Worm (Caenorhabditis elegans) whole organism, mixed stage, embryonic: ENCODE measurements around the gene Y71H2AM.11.

ENCODE experiments used
- M03D4.4 ChIP-seq: sonication (generic microtip); optimal IDR thresholded peaks from 2 replicates; lab custom pipeline; 2017; ENCODE audit warnings: mild to moderate bottlenecking, missing genetic modification characterization, missing compliant biosample characterization
- bed-3 ChIP-seq: fragments of 200-800 bp; sonication (Bioruptor generic); optimal IDR thresholded peaks from 3 replicates; lab custom pipeline; 2018; ENCODE audit warnings: mild to moderate bottlenecking, missing genetic modification characterization, moderate library complexity, missing compliant biosample characterization
- blmp-1 ChIP-seq: fragments of 150-350 bp; optimal IDR thresholded peaks from 2 replicates; lab custom pipeline; 2014; ENCODE audit warnings: missing biosample characterization, missing genetic modification characterization
- ceh-39 ChIP-seq: fragments of 150-350 bp; optimal IDR thresholded peaks from 2 replicates; lab custom pipeline; 2014; ENCODE audit warnings: missing biosample characterization, missing genetic modification characterization
- ceh-43 ChIP-seq: fragments of 200-800 bp; sonication (Bioruptor generic); optimal IDR thresholded peaks from 2 replicates; lab custom pipeline; 2018; ENCODE audit warnings: mild to moderate bottlenecking, missing genetic modification characterization, moderate library complexity, missing compliant biosample characterization
- ceh-83 ChIP-seq: fragments of 200-800 bp; sonication (Bioruptor generic); optimal IDR thresholded peaks from 2 replicates; lab custom pipeline; 2018; ENCODE audit warnings: mild to moderate bottlenecking, missing genetic modification characterization, missing compliant biosample characterization
- ces-1 ChIP-seq: fragments of 150-350 bp; optimal IDR thresholded peaks from 2 replicates; lab custom pipeline; 2014; ENCODE audit warnings: missing biosample characterization, missing genetic modification reagents, missing genetic modification characterization
- cnd-1 ChIP-seq: fragments of 200-800 bp; sonication (Bioruptor generic); optimal IDR thresholded peaks from 2 replicates; lab custom pipeline; 2018; ENCODE audit warnings: mild to moderate bottlenecking, missing genetic modification characterization, missing compliant biosample characterization
- drap-1 ChIP-seq: fragments of 200-800 bp; sonication (Bioruptor generic); optimal IDR thresholded peaks from 3 replicates; lab custom pipeline; 2018; ENCODE audit warnings: mild to moderate bottlenecking, missing genetic modification characterization, missing compliant biosample characterization
- flh-1 ChIP-seq: fragments of 200-800 bp; sonication (Bioruptor generic); optimal IDR thresholded peaks from 2 replicates; lab custom pipeline; 2018; ENCODE audit warnings: mild to moderate bottlenecking, missing genetic modification characterization, moderate library complexity, missing compliant biosample characterization
- ham-2 ChIP-seq: fragments of 200-800 bp; sonication (Bioruptor generic); optimal IDR thresholded peaks from 2 replicates; lab custom pipeline; 2018; ENCODE audit warnings: mild to moderate bottlenecking, missing genetic modification characterization, missing compliant biosample characterization
- lin-13 ChIP-seq: fragments of 150-350 bp; optimal IDR thresholded peaks from 2 replicates; lab custom pipeline; 2014; ENCODE audit warnings: missing biosample characterization, missing genetic modification characterization
- lin-32 ChIP-seq: fragments of 200-800 bp; sonication (Bioruptor generic); optimal IDR thresholded peaks from 2 replicates; lab custom pipeline; 2018; ENCODE audit warnings: mild to moderate bottlenecking, missing genetic modification characterization, missing compliant biosample characterization
- lsy-2 ChIP-seq: fragments of 150-350 bp; optimal IDR thresholded peaks from 2 replicates; lab custom pipeline; 2014; ENCODE audit warnings: missing biosample characterization, missing genetic modification characterization
- mep-1 ChIP-seq: fragments of 150-350 bp; optimal IDR thresholded peaks from 2 replicates; lab custom pipeline; 2017; ENCODE audit warnings: missing biosample characterization, missing genetic modification reagents, missing genetic modification characterization, inconsistent platforms
- mls-2 ChIP-seq: sonication (generic microtip); optimal IDR thresholded peaks from 2 replicates; lab custom pipeline; 2016; ENCODE audit warnings: mild to moderate bottlenecking, missing genetic modification characterization, moderate library complexity, missing compliant biosample characterization
- nhr-12 ChIP-seq: fragments of 150-350 bp; optimal IDR thresholded peaks from 2 replicates; lab custom pipeline; 2014; ENCODE audit warnings: missing biosample characterization, missing genetic modification characterization
- nhr-2 ChIP-seq: fragments of 150-350 bp; optimal IDR thresholded peaks from 2 replicates; lab custom pipeline; 2014; ENCODE audit warnings: missing biosample characterization, missing genetic modification characterization
- nhr-28 ChIP-seq: fragments of 150-350 bp; optimal IDR thresholded peaks from 2 replicates; lab custom pipeline; 2014; ENCODE audit warnings: missing biosample characterization, missing genetic modification characterization
- snpc-4 ChIP-seq: fragments of 150-350 bp; optimal IDR thresholded peaks from 2 replicates; lab custom pipeline; 2014; ENCODE audit warnings: missing biosample characterization, missing genetic modification characterization
- sptf-1 ChIP-seq: sonication (generic microtip); optimal IDR thresholded peaks from 2 replicates; lab custom pipeline; 2017; ENCODE audit warnings: mild to moderate bottlenecking, missing genetic modification characterization, moderate library complexity, missing compliant biosample characterization
- tbx-8 ChIP-seq: fragments of 200-800 bp; sonication (Bioruptor generic); optimal IDR thresholded peaks from 2 replicates; lab custom pipeline; 2018; ENCODE audit warnings: mild to moderate bottlenecking, missing genetic modification characterization, moderate library complexity, missing compliant biosample characterization
- unc-120 ChIP-seq: sonication (generic microtip); optimal IDR thresholded peaks from 2 replicates; lab custom pipeline; 2017; ENCODE audit warnings: missing genetic modification characterization, missing compliant biosample characterization; ENCODE audit not compliant: poor library complexity, severe bottlenecking
- unc-39 ChIP-seq: fragments of 150-350 bp; optimal IDR thresholded peaks from 2 replicates; lab custom pipeline; 2014; ENCODE audit warnings: missing biosample characterization, missing genetic modification characterization
- unc-62 ChIP-seq: fragments of 150-350 bp; optimal IDR thresholded peaks from 2 replicates; lab custom pipeline; 2014; ENCODE audit warnings: missing biosample characterization, missing genetic modification reagents, missing genetic modification characterization
- zip-8 ChIP-seq: fragments of 150-350 bp; optimal IDR thresholded peaks from 2 replicates; lab custom pipeline; 2014; ENCODE audit warnings: missing biosample characterization, missing genetic modification characterization
- ztf-11 ChIP-seq: fragments of 150-350 bp; optimal IDR thresholded peaks from 2 replicates; lab custom pipeline; 2014; ENCODE audit warnings: missing biosample characterization, missing genetic modification characterization

Gene Y71H2AM.11

ce11 chrIII:2686663-2687062 lies 38.2 kb downstream of the Y71H2AM.11 start:
- TF ChIP-seq ces-1 (peak; percentile 47), unc-120 (tag; lab: Kevin White, UChicago) (no peak), unc-62 (no peak)

- TF ChIP-seq sptf-1 (tag; lab: Kevin White, UChicago) (no peak), ceh-83 (GFP tag; lab: Kevin White, UChicago) (no peak), lin-13 (tag; lab: Kevin White, UChicago) (no peak), tbx-8 (GFP tag; lab: Kevin White, UChicago) (no peak), lin-32 (GFP tag; lab: Kevin White, UChicago) (no peak), drap-1 (GFP tag; lab: Kevin White, UChicago) (no peak)
These were observed 38.8 kb downstream of the Y71H2AM.11 start, which contains the start of the genes Y71H2AL.2, Y71H2AL.4 and pbo-1 for ce11 chrIII:2686064-2686463. Gene Y71H2AL.2 (plus strand): TSS chrIII:2686364. Gene Y71H2AL.4 (plus strand): TSS chrIII:2686408. Gene pbo-1 (minus strand): TSS chrIII:2686463.

DNA sequence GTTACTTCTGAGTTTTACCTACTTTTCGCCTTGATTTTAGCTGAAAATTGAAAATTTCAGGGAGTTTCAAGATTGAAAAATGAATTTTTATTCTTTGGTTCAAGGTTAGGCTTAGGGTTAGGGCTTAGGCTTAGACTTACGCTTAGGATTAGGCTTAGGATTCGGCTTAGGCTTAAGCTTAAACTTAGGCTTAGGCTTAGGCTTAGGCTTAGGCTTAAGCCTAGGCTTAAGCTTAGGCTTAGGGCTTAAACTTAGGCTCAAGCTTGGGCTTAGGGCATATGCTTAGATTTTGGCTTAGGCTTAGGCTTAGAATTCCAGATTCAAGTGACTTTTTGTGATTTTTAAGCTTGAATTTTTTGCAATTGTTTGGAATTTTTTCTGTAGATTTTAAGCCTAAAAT lies 41.5 kb downstream of the Y71H2AM.11 start:
- TF ChIP-seq ceh-83 (GFP tag; lab: Kevin White, UChicago): no peak
- TF ChIP-seq mls-2 (tag; lab: Kevin White, UChicago): no peak
- TF ChIP-seq ztf-11 (tag; lab: Kevin White, UChicago): no peak
- no peak for TF ChIP-seq cnd-1 (tag; lab: Kevin White, UChicago)
- no peak for TF ChIP-seq ceh-39 (tag; lab: Kevin White, UChicago)
- no peak for TF ChIP-seq M03D4.4
- no peak for TF ChIP-seq sptf-1 (tag; lab: Kevin White, UChicago)
- TF ChIP-seq snpc-4 (tag; lab: Kevin White, UChicago): no peak
- TF ChIP-seq nhr-28 (tag; lab: Kevin White, UChicago): no peak
- no peak for TF ChIP-seq lsy-2 (tag; lab: Kevin White, UChicago)
- TF ChIP-seq blmp-1 (tag; lab: Kevin White, UChicago): no peak
- no peak for TF ChIP-seq unc-120 (tag; lab: Kevin White, UChicago)
- TF ChIP-seq lin-13 (tag; lab: Kevin White, UChicago): no peak

DNA sequence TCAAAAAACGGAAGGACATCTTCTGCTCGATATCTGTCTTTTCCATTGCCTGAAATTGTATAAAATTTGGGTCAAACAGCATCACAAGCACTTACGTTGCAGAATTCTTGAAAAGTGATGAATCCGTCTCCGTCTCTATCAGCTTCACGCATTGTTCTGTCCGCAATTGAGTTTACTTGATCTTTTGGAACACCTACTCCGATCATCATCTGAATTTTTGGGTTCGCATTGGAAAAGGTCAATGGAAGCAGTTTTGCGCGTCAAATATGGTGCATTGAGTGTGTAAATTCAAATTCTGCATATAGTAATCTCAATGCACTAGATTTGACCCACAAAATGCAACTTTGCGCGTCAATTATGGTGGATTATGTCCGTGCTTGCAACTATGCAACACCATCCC lies 43.3 kb downstream of the Y71H2AM.11 start:
- TF ChIP-seq nhr-2 (tag; lab: Kevin White, UChicago) (no peak), blmp-1 (tag; lab: Kevin White, UChicago) (no peak), zip-8 (no peak)

DNA sequence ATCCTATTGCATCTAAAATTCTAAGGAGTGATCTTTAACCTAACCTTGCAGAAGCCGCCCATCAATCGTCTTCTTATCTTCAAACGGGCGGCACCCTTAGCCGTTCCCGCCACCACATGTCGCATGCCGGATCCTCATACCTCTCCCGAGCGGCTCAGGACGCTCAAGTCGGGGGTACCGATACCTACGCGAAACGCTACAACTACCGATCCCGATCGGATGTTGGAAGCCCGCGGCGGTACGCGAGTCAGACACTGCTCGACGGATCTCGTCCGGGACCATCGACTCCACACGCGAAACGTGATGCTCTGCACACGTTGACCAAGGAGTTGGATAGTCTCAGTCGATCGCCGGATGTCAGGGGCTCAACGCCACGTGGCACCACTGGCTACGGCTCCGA lies 45.5 kb downstream of the Y71H2AM.11 start:
- TF ChIP-seq ceh-83 (GFP tag; lab: Kevin White, UChicago): peak; percentile 22
- no peak for TF ChIP-seq sptf-1 (tag; lab: Kevin White, UChicago)

- no peak for TF ChIP-seq lsy-2 (tag; lab: Kevin White, UChicago)
- no peak for TF ChIP-seq mep-1 (tag; lab: Kevin White, UChicago)
- no peak for TF ChIP-seq drap-1 (GFP tag; lab: Kevin White, UChicago)
- TF ChIP-seq ces-1: no peak
- TF ChIP-seq ham-2 (GFP tag; lab: Kevin White, UChicago): no peak
- TF ChIP-seq bed-3: no peak
- no peak for TF ChIP-seq sptf-1 (tag; lab: Kevin White, UChicago)
- no peak for TF ChIP-seq unc-62
- no peak for TF ChIP-seq nhr-28 (tag; lab: Kevin White, UChicago)
- no peak for TF ChIP-seq ceh-39 (tag; lab: Kevin White, UChicago)
- TF ChIP-seq M03D4.4: no peak
- no peak for TF ChIP-seq flh-1 (GFP tag; lab: Kevin White, UChicago)
These were observed 46.9 kb downstream of the Y71H2AM.11 start for ce11 chrIII:2678017-2678416.

DNA sequence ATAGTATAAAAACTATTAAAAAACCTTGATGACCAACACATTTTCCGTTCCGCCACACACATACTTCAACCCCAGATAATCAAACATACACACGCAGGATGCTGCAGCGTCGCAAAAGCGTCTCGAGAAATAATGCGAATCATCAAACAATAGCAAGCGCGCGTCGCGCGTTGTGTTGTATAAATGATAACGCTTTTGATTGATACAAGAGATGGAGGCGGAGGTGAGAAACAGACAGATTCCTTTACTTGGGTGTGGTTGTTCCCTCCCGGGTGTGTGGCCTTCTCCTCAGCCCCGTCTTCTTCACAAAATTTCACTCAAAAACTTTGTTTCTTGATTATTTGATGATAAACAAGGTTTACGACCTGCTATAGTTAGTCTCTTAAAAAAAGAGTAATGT lies 48.8 kb downstream of the Y71H2AM.11 start:
- TF ChIP-seq ceh-43 (GFP tag; lab: Kevin White, UChicago) (no peak), lin-32 (GFP tag; lab: Kevin White, UChicago) (no peak), nhr-12 (tag; lab: Kevin White, UChicago) (no peak), ceh-83 (GFP tag; lab: Kevin White, UChicago) (no peak), tbx-8 (GFP tag; lab: Kevin White, UChicago) (no peak), ztf-11 (tag; lab: Kevin White, UChicago) (no peak), unc-39 (tag; lab: Kevin White, UChicago) (no peak)
